Fruit fly (Drosophila melanogaster): ENCODE results near the gene ncd.
A peak's percentile ranks its signal among the peaks of the same experiment; 100 is the strongest.

The ncd gene

DNA sequence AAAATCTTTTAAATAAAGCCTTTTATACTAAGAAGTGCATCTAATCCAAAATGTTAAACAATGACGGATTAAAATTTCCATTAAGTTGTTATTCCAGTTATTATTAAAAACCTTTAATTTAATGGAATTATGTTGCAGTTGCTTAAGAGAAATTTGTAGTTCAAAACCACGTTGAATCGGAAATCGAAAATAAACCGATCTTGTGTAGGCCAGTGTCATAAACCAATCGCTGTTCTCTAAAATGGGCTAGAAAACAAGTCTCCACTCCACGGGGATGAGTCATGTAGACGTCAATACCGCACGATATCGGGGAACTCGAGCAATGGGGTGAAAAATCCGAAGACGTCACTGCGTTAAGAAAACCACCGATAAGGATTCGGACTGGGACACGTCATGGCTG lies 45.4 kb downstream of the ncd start:
- no peak for TF ChIP-seq psq (GFP tag; optimal IDR thresholded peaks at IDR 0.05)
- TF ChIP-seq Rel (GFP tag; optimal IDR thresholded peaks at IDR 0.05): no peak
- peak; percentile 49 for TF ChIP-seq Rel (tag; optimal IDR thresholded peaks at IDR 0.05)
- no peak for TF ChIP-seq lola (GFP tag; optimal IDR thresholded peaks at IDR 0.05)
- TF ChIP-seq Jra (GFP tag; optimal IDR thresholded peaks at IDR 0.05): no peak
- TF ChIP-seq Vsx2 (GFP tag; optimal IDR thresholded peaks at IDR 0.05; ENCODE audit: partially characterized antibody): no peak
- TF ChIP-seq CG9705 (GFP tag; optimal IDR thresholded peaks at IDR 0.05): no peak

DNA sequence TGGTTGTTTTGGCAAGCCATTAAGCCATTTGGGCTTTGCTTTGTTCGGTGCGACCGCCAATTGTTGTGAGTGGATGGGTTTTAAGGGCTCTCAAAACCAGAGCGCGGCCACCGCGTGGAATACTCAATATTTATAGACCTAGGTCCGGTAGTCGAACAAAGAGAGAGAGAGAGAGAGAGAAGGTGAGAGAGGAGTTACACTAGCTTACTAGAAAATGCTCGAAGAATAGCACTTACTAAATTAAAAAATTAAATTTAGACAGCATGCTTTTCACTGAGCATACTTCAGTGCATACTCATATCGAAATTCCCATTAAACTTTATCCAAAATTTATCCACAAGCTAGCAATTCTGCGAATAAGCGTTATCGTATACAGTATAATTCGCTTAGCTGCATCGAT lies 46.9 kb downstream of the ncd start:
- TF ChIP-seq Abd-B (GFP tag; optimal IDR thresholded peaks at IDR 0.05) (no peak), rgr (GFP tag; optimal IDR thresholded peaks at IDR 0.05) (no peak), CG32264 (GFP tag; optimal IDR thresholded peaks at IDR 0.05) (no peak), psq (GFP tag; optimal IDR thresholded peaks at IDR 0.05) (no peak), sv (GFP tag; optimal IDR thresholded peaks at IDR 0.05) (no peak), Myc (optimal IDR thresholded peaks at IDR 0.05) (no peak), fru (GFP tag; optimal IDR thresholded peaks at IDR 0.05) (no peak), Hnf4 (GFP tag; optimal IDR thresholded peaks at IDR 0.05) (no peak), tai (GFP tag; optimal IDR thresholded peaks at IDR 0.05) (no peak), brk (GFP tag; optimal IDR thresholded peaks at IDR 0.05) (no peak), Dif (GFP tag; optimal IDR thresholded peaks at IDR 0.05; ENCODE audit: partially characterized antibody) (no peak)

DNA sequence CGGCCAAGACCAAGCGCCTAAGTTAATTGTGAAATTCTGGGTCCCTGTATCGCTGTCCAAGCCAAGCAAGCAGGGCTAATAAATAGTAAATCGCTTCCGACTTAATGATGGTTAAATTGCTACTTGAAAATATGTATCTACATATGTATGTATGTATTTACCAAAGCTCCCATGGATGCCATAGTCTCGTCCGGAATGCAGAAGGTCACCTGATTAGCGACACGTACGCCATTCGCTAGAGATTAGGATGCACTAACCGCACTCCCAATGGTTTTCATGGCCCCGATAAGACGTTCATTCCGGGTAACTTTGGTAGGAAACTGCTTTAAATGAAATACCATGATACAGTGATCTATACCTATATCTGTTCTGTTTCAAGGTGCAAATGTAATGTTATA lies 48.2 kb downstream of the ncd start:
- TF ChIP-seq Myc (optimal IDR thresholded peaks at IDR 0.05) (no peak), GATAd (GFP tag; optimal IDR thresholded peaks at IDR 0.05) (no peak), dmrt93B (GFP tag; optimal IDR thresholded peaks at IDR 0.05) (no peak), Abd-B (GFP tag; optimal IDR thresholded peaks at IDR 0.05) (no peak)

DNA sequence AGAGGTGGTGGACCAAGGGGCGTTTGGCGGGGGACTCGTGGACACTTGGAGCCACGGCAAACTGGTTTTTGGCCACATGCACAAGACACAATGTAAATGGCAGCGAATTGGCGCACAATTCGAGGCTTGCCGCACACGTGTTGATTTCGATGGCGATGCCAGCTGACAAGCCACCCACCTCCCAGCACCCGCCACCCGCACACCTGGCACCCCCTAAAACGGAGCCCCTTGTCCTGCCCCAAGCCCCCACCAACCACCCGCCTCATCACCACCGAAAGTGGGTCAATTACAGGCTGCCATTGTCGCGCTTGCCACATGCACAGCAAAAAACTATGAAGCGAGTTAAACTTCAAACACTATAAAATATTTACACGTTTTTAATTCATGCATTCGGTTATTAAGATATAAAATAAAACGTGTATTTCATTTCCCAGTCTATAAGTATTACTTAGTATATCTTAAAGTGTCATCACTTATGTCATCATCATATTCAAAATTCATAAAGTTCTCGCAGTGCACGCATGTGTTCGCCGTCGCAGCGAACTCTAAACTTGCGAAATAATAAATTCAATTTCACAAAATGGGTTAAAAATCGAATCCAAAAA lies 48.7 kb downstream of the ncd start:
- peak; percentile 22 for TF ChIP-seq rgr (GFP tag; optimal IDR thresholded peaks at IDR 0.05)
- TF ChIP-seq h (GFP tag; optimal IDR thresholded peaks at IDR 0.05): no peak
- no peak for TF ChIP-seq Abd-B (GFP tag; optimal IDR thresholded peaks at IDR 0.05)
- TF ChIP-seq foxo (GFP tag; optimal IDR thresholded peaks at IDR 0.05): peak in 1 of 2 experiments; percentile 27
- TF ChIP-seq fru (GFP tag; optimal IDR thresholded peaks at IDR 0.05): peak; percentile 34
- TF ChIP-seq Dfd (GFP tag; optimal IDR thresholded peaks at IDR 0.05): peak; percentile 71

DNA sequence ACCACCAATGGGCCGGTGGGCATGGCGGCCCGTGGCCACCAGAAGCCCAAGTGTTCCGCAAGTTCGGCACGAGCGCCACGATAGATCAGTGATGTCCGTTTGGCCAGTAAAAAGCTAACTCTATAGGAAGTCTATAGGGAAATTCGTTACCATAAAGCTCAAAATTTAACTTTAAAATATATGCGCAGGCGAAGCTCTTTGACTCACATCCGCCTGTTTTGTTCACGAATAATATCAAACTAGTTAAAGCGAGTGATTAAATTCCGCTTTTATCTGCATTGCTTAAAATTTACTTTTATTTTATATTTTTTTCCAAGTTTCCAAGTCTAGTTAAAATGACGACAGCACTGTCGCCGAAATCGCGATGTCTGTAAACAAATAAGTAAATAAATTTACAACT lies 49.2 kb downstream of the ncd start:
- TF ChIP-seq woc (GFP tag; optimal IDR thresholded peaks at IDR 0.05): peak; percentile 17
- no peak for TF ChIP-seq jim (GFP tag; optimal IDR thresholded peaks at IDR 0.05)
- peak; percentile 1 for TF ChIP-seq Myc (optimal IDR thresholded peaks at IDR 0.05)
- peak in 1 of 2 experiments; percentile 3 for TF ChIP-seq foxo (GFP tag; optimal IDR thresholded peaks at IDR 0.05)

DNA sequence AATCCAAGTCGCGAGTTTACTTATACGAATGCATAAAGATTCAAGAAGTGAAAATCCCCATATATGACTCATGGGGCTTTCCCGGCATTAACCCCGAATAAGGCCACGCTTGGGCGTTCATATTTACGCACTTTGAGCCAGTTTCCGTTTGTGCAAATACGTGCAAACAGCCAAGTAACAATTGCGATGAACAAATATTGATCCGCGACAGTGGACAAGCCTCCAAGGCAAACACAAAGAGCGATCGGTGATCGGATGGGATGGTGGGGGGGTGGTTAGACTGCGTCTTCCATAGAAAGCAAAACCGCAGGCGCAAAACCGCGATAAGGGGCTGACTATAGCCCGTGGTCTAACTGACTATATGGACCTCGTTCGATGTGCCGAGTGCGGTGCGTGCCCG lies 49.7 kb downstream of the ncd start:
- TF ChIP-seq GATAd (GFP tag; optimal IDR thresholded peaks at IDR 0.05): no peak
- TF ChIP-seq Dif (GFP tag; optimal IDR thresholded peaks at IDR 0.05; ENCODE audit: partially characterized antibody): no peak
- peak; percentile 15 for TF ChIP-seq rgr (GFP tag; optimal IDR thresholded peaks at IDR 0.05)
- no peak for TF ChIP-seq Rel (GFP tag; optimal IDR thresholded peaks at IDR 0.05)
- peak; percentile 63 for TF ChIP-seq Rel (tag; optimal IDR thresholded peaks at IDR 0.05)

DNA sequence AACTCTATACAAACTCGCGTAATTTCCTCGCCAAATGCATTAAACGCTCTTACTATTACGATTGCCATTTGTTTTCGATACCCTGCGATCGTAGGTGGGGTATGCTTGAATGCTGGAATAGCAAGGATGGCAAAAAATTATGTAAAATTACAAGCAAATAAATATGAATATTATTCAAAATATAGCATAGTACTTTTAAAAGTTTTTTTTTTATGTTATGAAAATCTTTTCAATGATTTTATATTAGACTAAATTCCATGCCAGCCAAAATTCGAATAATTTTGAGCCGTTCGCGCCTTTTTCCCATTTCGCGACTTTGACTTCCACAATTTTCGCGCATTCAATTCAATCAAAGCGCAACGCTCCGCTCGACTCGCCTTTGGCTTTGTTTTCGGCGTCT lies 50.8 kb downstream of the ncd start:
- no peak for TF ChIP-seq lola (GFP tag; optimal IDR thresholded peaks at IDR 0.05)
- TF ChIP-seq Vsx2 (GFP tag; optimal IDR thresholded peaks at IDR 0.05; ENCODE audit: partially characterized antibody): no peak
- TF ChIP-seq Dfd (GFP tag; optimal IDR thresholded peaks at IDR 0.05): no peak
- TF ChIP-seq CG32264 (GFP tag; optimal IDR thresholded peaks at IDR 0.05): no peak
- TF ChIP-seq Abd-B (GFP tag; optimal IDR thresholded peaks at IDR 0.05): no peak
- TF ChIP-seq foxo (GFP tag; optimal IDR thresholded peaks at IDR 0.05): no peak
- TF ChIP-seq Hr78 (GFP tag; optimal IDR thresholded peaks at IDR 0.05): no peak
- TF ChIP-seq tai (GFP tag; optimal IDR thresholded peaks at IDR 0.05): no peak
- no peak for TF ChIP-seq jim (GFP tag; optimal IDR thresholded peaks at IDR 0.05)
- no peak for TF ChIP-seq pan (optimal IDR thresholded peaks at IDR 0.05)
- TF ChIP-seq Hnf4 (GFP tag; optimal IDR thresholded peaks at IDR 0.05): no peak
- no peak for TF ChIP-seq fru (GFP tag; optimal IDR thresholded peaks at IDR 0.05)
- TF ChIP-seq Rel (GFP tag; optimal IDR thresholded peaks at IDR 0.05): no peak
- TF ChIP-seq Rel (tag; optimal IDR thresholded peaks at IDR 0.05): no peak

Data from whole organism, wandering third instar larva.